Worm (Caenorhabditis elegans) whole organism, midembryonic: Measurements from ENCODE around the gene cpg-7.

Experiments used
- cog-1 ChIP-seq: sonication (generic microtip); optimal IDR thresholded peaks from 2 replicates; lab custom pipeline; 2016; ENCODE audit warnings: missing genetic modification characterization, missing compliant biosample characterization
- ztf-29 ChIP-seq: fragments of 200-800 bp; sonication (Bioruptor generic); IDR thresholded peaks from 2 replicates; pipeline ENCODE4 v1.3.6; 2022; ENCODE audit warnings: missing genetic modification reagents, missing genetic modification characterization, missing compliant biosample characterization

- TF ChIP-seq cog-1 (tag; lab: Kevin White, UChicago), result no peak
- no peak for TF ChIP-seq ztf-29 (GFP tag; lab: Robert Waterston, UW)
Observed at ce11 chrII:14155259-14156023, 46.4 kb upstream of the cpg-7 start, which contains the start of the genes rpl-43 and xrn-2.
